Fruit fly (Drosophila melanogaster): ENCODE results near the gene CG3655.

DNA sequence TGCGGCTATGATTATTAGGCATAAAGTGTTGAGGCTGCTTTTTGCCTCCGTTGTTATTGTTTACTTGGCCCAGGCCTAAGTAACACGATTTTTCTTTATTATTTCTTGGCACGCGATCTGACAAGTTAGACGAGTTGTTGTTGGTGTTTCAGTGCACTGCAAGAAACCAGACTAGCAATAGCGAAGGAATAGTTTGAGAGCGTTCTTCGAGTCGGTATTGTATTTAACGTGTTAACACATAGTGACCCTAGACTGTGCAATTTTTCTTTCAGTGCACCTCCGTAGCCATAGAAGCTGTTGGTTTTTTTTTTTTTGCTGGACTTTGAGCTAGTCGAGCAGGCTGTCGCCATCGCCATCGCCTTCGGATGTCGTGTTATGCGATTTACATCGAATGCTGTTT lies 15.5 kb downstream of the CG3655 start:
- no peak for TF ChIP-seq Dll (optimal IDR thresholded peaks at IDR 0.05)
- TF ChIP-seq psq (optimal IDR thresholded peaks at IDR 0.05), result no peak
- no peak for TF ChIP-seq pan (optimal IDR thresholded peaks at IDR 0.05)
- TF ChIP-seq EcR (GFP tag; optimal IDR thresholded peaks at IDR 0.05), result no peak
- TF ChIP-seq usp (GFP tag; optimal IDR thresholded peaks at IDR 0.05), result no peak
- no peak for TF ChIP-seq CG8478 (optimal IDR thresholded peaks at IDR 0.05)

All from whole organism.